Worm (Caenorhabditis elegans): ENCODE results near the gene exl-1.

Gene exl-1

ce11 chrII:14413035-14413525 lies at the start of gene exl-1:
Gene exl-1 (minus strand): TSS chrII:14413475.
- TF ChIP-seq dao-5 (tag; optimal IDR thresholded peaks at IDR 0.05) (no peak), him-1 (tag; optimal IDR thresholded peaks at IDR 0.05) (no peak), W03F9.2 (tag; optimal IDR thresholded peaks at IDR 0.05) (no peak)

ce11 chrII:14455332-14455731 lies 42.1 kb upstream of the exl-1 start, which contains the start of gene dmsr-6:
Gene dmsr-6 (plus strand): TSS chrII:14455632.
- no peak for TF ChIP-seq W03F9.2 (tag; optimal IDR thresholded peaks at IDR 0.05)

ce11 chrII:14451934-14452333 lies 38.7 kb upstream of the exl-1 start:
- no peak for TF ChIP-seq him-1 (tag; optimal IDR thresholded peaks at IDR 0.05)
- TF ChIP-seq dao-5 (tag; optimal IDR thresholded peaks at IDR 0.05) = no peak
- no peak for TF ChIP-seq W03F9.2 (tag; optimal IDR thresholded peaks at IDR 0.05)

ce11 chrII:14441144-14441543 lies 27.9 kb upstream of the exl-1 start, which contains the start of gene smg-8:
Gene smg-8 (plus strand): TSS chrII:14441409.
- peak; percentile 67 for TF ChIP-seq W03F9.2 (tag; optimal IDR thresholded peaks at IDR 0.05)
- TF ChIP-seq dao-5 (tag; optimal IDR thresholded peaks at IDR 0.05) = no peak
- TF ChIP-seq him-1 (tag; optimal IDR thresholded peaks at IDR 0.05) = no peak

- TF ChIP-seq W03F9.2 (tag; optimal IDR thresholded peaks at IDR 0.05) = peak; percentile 67
- TF ChIP-seq him-1 (tag; optimal IDR thresholded peaks at IDR 0.05) = no peak
These were observed 24.7 kb upstream of the exl-1 start, which contains the start of gene K04B12.2 for ce11 chrII:14437922-14438458. Gene K04B12.2 (minus strand): TSS chrII:14437972.

- TF ChIP-seq him-1 (tag; optimal IDR thresholded peaks at IDR 0.05) = no peak
- TF ChIP-seq dao-5 (tag; optimal IDR thresholded peaks at IDR 0.05) = no peak
- TF ChIP-seq W03F9.2 (tag; optimal IDR thresholded peaks at IDR 0.05) = no peak
These were observed 23.8 kb upstream of the exl-1 start for ce11 chrII:14437116-14437515.

- TF ChIP-seq dao-5 (tag; optimal IDR thresholded peaks at IDR 0.05) = no peak
- TF ChIP-seq him-1 (tag; optimal IDR thresholded peaks at IDR 0.05) = no peak
- TF ChIP-seq W03F9.2 (tag; optimal IDR thresholded peaks at IDR 0.05) = no peak
These were observed 20.6 kb upstream of the exl-1 start for ce11 chrII:14433712-14434352.

- no peak for TF ChIP-seq W03F9.2 (tag; optimal IDR thresholded peaks at IDR 0.05)
- TF ChIP-seq dao-5 (tag; optimal IDR thresholded peaks at IDR 0.05) = no peak
- TF ChIP-seq him-1 (tag; optimal IDR thresholded peaks at IDR 0.05) = no peak
These were observed 18.8 kb upstream of the exl-1 start for ce11 chrII:14432100-14432499.

ce11 chrII:14428834-14429233 lies 15.6 kb upstream of the exl-1 start:
- TF ChIP-seq dao-5 (tag; optimal IDR thresholded peaks at IDR 0.05) (no peak), him-1 (tag; optimal IDR thresholded peaks at IDR 0.05) (no peak), W03F9.2 (tag; optimal IDR thresholded peaks at IDR 0.05) (no peak)

- TF ChIP-seq him-1 (tag; optimal IDR thresholded peaks at IDR 0.05) = no peak
- TF ChIP-seq dao-5 (tag; optimal IDR thresholded peaks at IDR 0.05) = no peak
- TF ChIP-seq W03F9.2 (tag; optimal IDR thresholded peaks at IDR 0.05) = no peak
These were observed 14.4 kb upstream of the exl-1 start for ce11 chrII:14427714-14428113.

ce11 chrII:14424791-14425190 lies 11.5 kb upstream of the exl-1 start, which contains the start of gene plx-2:
Gene plx-2 (minus strand): TSS chrII:14424891.
- TF ChIP-seq W03F9.2 (tag; optimal IDR thresholded peaks at IDR 0.05) = no peak
- no peak for TF ChIP-seq dao-5 (tag; optimal IDR thresholded peaks at IDR 0.05)
- no peak for TF ChIP-seq him-1 (tag; optimal IDR thresholded peaks at IDR 0.05)

ce11 chrII:14416988-14417387 lies 3.7 kb upstream of the exl-1 start:
- no peak for TF ChIP-seq W03F9.2 (tag; optimal IDR thresholded peaks at IDR 0.05)
- no peak for TF ChIP-seq him-1 (tag; optimal IDR thresholded peaks at IDR 0.05)
- TF ChIP-seq dao-5 (tag; optimal IDR thresholded peaks at IDR 0.05) = no peak

- TF ChIP-seq W03F9.2 (tag; optimal IDR thresholded peaks at IDR 0.05) (no peak), him-1 (tag; optimal IDR thresholded peaks at IDR 0.05) (no peak), dao-5 (tag; optimal IDR thresholded peaks at IDR 0.05) (no peak)
These were observed 2.2 kb upstream of the exl-1 start for ce11 chrII:14415427-14415826.

ce11 chrII:14413709-14414108 lies 434 bp upstream of the exl-1 start:
- TF ChIP-seq W03F9.2 (tag; optimal IDR thresholded peaks at IDR 0.05) = no peak
- no peak for TF ChIP-seq dao-5 (tag; optimal IDR thresholded peaks at IDR 0.05)
- TF ChIP-seq him-1 (tag; optimal IDR thresholded peaks at IDR 0.05) = no peak

ce11 chrII:14410768-14411167 lies 2.5 kb downstream of the exl-1 start, which contains the start of gene dsb-2:
Gene dsb-2 (plus strand): TSS chrII:14411095.
- peak; percentile 11 for TF ChIP-seq W03F9.2 (tag; optimal IDR thresholded peaks at IDR 0.05)
- no peak for TF ChIP-seq dao-5 (tag; optimal IDR thresholded peaks at IDR 0.05)

Measured in whole organism, L4/young adult.